Worm (Caenorhabditis elegans) whole organism, L1 larva: ENCODE measurements around the gene glb-31.

Experiments used
- ceh-82 ChIP-seq, 3 experiments: fragments of 150-350 bp in 1 of 3; sonication (generic microtip) in 2 of 3; optimal IDR thresholded peaks; 2 replicates each; lab custom pipeline; 2014 to 2017; ENCODE audit warnings: missing biosample characterization in 3 of 3, missing genetic modification characterization in 3 of 3
- efl-1 ChIP-seq, 4 experiments: fragments of 150-350 bp; optimal IDR thresholded peaks in 3 of 4; peaks in 1 of 4; 1 replicate in 1 of 4; 2 replicates in 3 of 4; lab custom pipeline; 2014; ENCODE audit warnings: missing biosample characterization in 2 of 4, missing genetic modification characterization in 2 of 4, missing genetic modification reagents in 2 of 4
- fkh-10 ChIP-seq: sonication (generic microtip); optimal IDR thresholded peaks from 2 replicates; lab custom pipeline; 2017; ENCODE audit warnings: missing biosample characterization, missing genetic modification reagents, missing genetic modification characterization
- fos-1 ChIP-seq: fragments of 150-350 bp; optimal IDR thresholded peaks from 2 replicates; lab custom pipeline; 2014; ENCODE audit warnings: missing biosample characterization, missing genetic modification characterization
- nhr-84 ChIP-seq: sonication (generic microtip); optimal IDR thresholded peaks from 2 replicates; lab custom pipeline; 2017; ENCODE audit warnings: missing biosample characterization, missing genetic modification characterization
- pag-3 ChIP-seq: sonication (generic microtip); optimal IDR thresholded peaks from 2 replicates; lab custom pipeline; 2017; ENCODE audit warnings: missing genetic modification characterization, mild to moderate bottlenecking, missing compliant biosample characterization, antibody characterized with exemption, borderline replicate concordance; ENCODE audit not compliant: insufficient read depth

DNA sequence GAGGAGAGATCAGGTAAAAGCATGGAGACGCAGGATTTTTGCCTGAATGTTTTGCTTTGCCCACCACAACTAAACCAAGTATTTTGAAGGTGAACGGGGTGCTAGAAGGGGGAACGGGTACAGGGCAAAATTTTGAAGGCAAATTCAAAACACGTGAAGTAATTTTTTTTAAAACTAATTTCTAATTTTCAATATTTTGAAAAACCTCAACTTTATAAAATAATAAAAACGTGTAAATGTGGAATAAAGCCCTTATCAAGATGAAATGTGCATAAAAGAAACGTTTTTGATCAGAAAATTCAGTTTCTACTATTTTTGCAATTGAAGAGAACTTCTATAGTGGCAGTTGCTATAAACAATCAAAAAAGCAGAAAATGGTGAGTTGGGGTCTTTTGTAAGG lies 45.8 kb downstream of the glb-31 start, which contains the start of gene clec-119:
- TF ChIP-seq ceh-82 (tag; optimal IDR thresholded peaks at IDR 0.05; lab: Kevin White, UChicago) (no peak), fos-1 (tag; lab: Kevin White, UChicago) (no peak), nhr-84 (tag; lab: Kevin White, UChicago) (no peak), efl-1 (optimal IDR thresholded peaks at IDR 0.05; lab: Kevin White, UChicago) (no peak), efl-1 (GFP tag; optimal IDR thresholded peaks at IDR 0.05 in 1 of 2; lab: Kevin White, UChicago) (no peak), fkh-10 (GFP tag; lab: Kevin White, UChicago) (no peak), pag-3 (tag; lab: Kevin White, UChicago) (no peak)
